Worm (Caenorhabditis elegans) whole organism, early embryonic: ENCODE data around the gene ins-8.

ENCODE experiments used
- ama-1 ChIP-seq: fragments of 150-350 bp; optimal IDR thresholded peaks from 2 replicates; lab custom pipeline; 2014
- ceh-36 ChIP-seq: sonication (generic microtip); optimal IDR thresholded peaks from 2 replicates; lab custom pipeline; 2016; ENCODE audit warnings: missing genetic modification characterization, inconsistent platforms, missing compliant biosample characterization

ce11 chrIV:9673206-9673605, 7.5 kb downstream of the ins-8 start:
- no peak for TF ChIP-seq ceh-36 (tag; lab: Kevin White, UChicago)
- TF ChIP-seq ama-1 (lab: Kevin White, UChicago): no peak
